Worm (Caenorhabditis elegans): ENCODE measurements around the gene F31F7.1.

- no peak for TF ChIP-seq Y95B8A.8 (GFP tag; IDR thresholded peaks at IDR 0.05)
- TF ChIP-seq snpc-4 (GFP tag; optimal IDR thresholded peaks at IDR 0.05): no peak
- no peak for TF ChIP-seq snpc-4 (tag; optimal IDR thresholded peaks at IDR 0.05)
These were observed 47.4 kb downstream of the F31F7.1 start for ce11 chrV:6323602-6324001.

Measured in whole organism, young adult.